Worm (Caenorhabditis elegans) whole organism, young adult: ENCODE results near the gene cthd-1.

Experiments used
- B0261.1 ChIP-seq: sonication (generic microtip); optimal IDR thresholded peaks from 2 replicates; lab custom pipeline; 2016; ENCODE audit warnings: mild to moderate bottlenecking, missing genetic modification characterization, moderate library complexity, missing compliant biosample characterization
- ceh-79 ChIP-seq: sonication (generic microtip); optimal IDR thresholded peaks from 2 replicates; lab custom pipeline; 2017; ENCODE audit warnings: mild to moderate bottlenecking, missing genetic modification characterization, missing compliant biosample characterization
- pha-4 ChIP-seq: fragments of 150-350 bp; sonication (generic microtip); optimal IDR thresholded peaks from 2 replicates; lab custom pipeline; 2014; ENCODE audit warnings: missing biosample characterization, missing genetic modification reagents, missing genetic modification characterization
- snpc-1.1 ChIP-seq: sonication (generic microtip); optimal IDR thresholded peaks from 2 replicates; lab custom pipeline; 2017; ENCODE audit warnings: missing genetic modification characterization, mild to moderate bottlenecking, missing compliant biosample characterization, antibody characterized with exemption, moderate library complexity, missing genotype, missing genetic modification reagents; ENCODE audit not compliant: insufficient read depth
- snpc-4 ChIP-seq, 5 experiments: fragments of 150-350 bp in 1 of 5; sonication (generic microtip) in 4 of 5; optimal IDR thresholded peaks; 2 replicates each; lab custom pipeline; 2014 to 2018; ENCODE audit warnings: missing genetic modification characterization in 5 of 5, missing biosample characterization in 3 of 5, antibody characterized with exemption in 2 of 5, mild to moderate bottlenecking in 2 of 5, missing compliant biosample characterization in 2 of 5, missing genotype in 2 of 5, moderate library complexity in 2 of 5, missing genetic modification reagents in 1 of 5

- TF ChIP-seq B0261.1 (no peak), snpc-4 (GFP tag; optimal IDR thresholded peaks at IDR 0.05; lab: Kevin White, UChicago) (no peak), snpc-4 (tag; optimal IDR thresholded peaks at IDR 0.05; lab: Kevin White, UChicago) (no peak), ceh-79 (no peak), pha-4 (tag; lab: Kevin White, UChicago) (no peak), snpc-1.1 (no peak)
Observed at ce11 chrV:9709747-9710146, 31.7 kb downstream of the cthd-1 start, which contains the start of gene tag-120.
